Worm (Caenorhabditis elegans): Measurements from ENCODE around the gene clec-36.

- no peak for TF ChIP-seq jun-1 (tag; optimal IDR thresholded peaks at IDR 0.05)
- TF ChIP-seq ceh-8 (GFP tag; optimal IDR thresholded peaks at IDR 0.05): no peak
- no peak for TF ChIP-seq fos-1 (tag; optimal IDR thresholded peaks at IDR 0.05)
- TF ChIP-seq egl-27 (tag; optimal IDR thresholded peaks at IDR 0.05): no peak
- TF ChIP-seq alr-1 (tag; optimal IDR thresholded peaks at IDR 0.05; ENCODE audit: borderline replicate concordance): no peak
- no peak for TF ChIP-seq efl-1 (optimal IDR thresholded peaks at IDR 0.05)
- TF ChIP-seq efl-1 (GFP tag; optimal IDR thresholded peaks at IDR 0.05 in 1 of 2): no peak
- no peak for TF ChIP-seq dpl-1 (GFP tag; optimal IDR thresholded peaks at IDR 0.05)
- no peak for TF ChIP-seq ama-1 (optimal IDR thresholded peaks at IDR 0.05)
- TF ChIP-seq pqm-1 (tag; optimal IDR thresholded peaks at IDR 0.05): no peak
- TF ChIP-seq elt-3 (tag; optimal IDR thresholded peaks at IDR 0.05): no peak
These were observed 16.5 kb downstream of the clec-36 start, which contains the start of gene srh-215 for ce11 chrV:16831921-16832320.
